Fruit fly (Drosophila melanogaster) whole organism, pupa: Measurements from ENCODE around the gene svp.

Source experiments
- CG10348 ChIP-seq: fragments of 200-800 bp; sonication (Bioruptor generic); IDR thresholded peaks from 2 replicates; pipeline ENCODE4 v1.3.6; 2022; ENCODE audit warnings: missing biosample characterization, missing genetic modification characterization
- CG12605 ChIP-seq: fragments of 200-800 bp; sonication (Bioruptor generic); IDR thresholded peaks from 2 replicates; pipeline ENCODE4 v1.3.6; 2022; ENCODE audit warnings: missing biosample characterization, missing genetic modification characterization
- CG13204 ChIP-seq: fragments of 200-800 bp; sonication (Bioruptor generic); optimal IDR thresholded peaks from 2 replicates; lab custom pipeline; 2018; ENCODE audit warnings: missing biosample characterization, mild to moderate bottlenecking, missing genetic modification characterization, moderate library complexity
- CG14655 ChIP-seq: fragments of 200-800 bp; sonication (Bioruptor generic); optimal IDR thresholded peaks from 3 replicates; lab custom pipeline; 2017; ENCODE audit warnings: mild to moderate bottlenecking, missing biosample characterization, missing genetic modification reagents, missing genetic modification characterization
- CG15710 ChIP-seq: fragments of 200-800 bp; sonication (Bioruptor generic); optimal IDR thresholded peaks from 2 replicates; lab custom pipeline; 2018; ENCODE audit warnings: missing biosample characterization, mild to moderate bottlenecking, missing genetic modification characterization, moderate library complexity
- CG17806 ChIP-seq: fragments of 200-800 bp; sonication (Bioruptor generic); optimal IDR thresholded peaks from 2 replicates; lab custom pipeline; 2018; ENCODE audit warnings: missing biosample characterization, mild to moderate bottlenecking, missing genetic modification characterization, moderate library complexity
- CG32121 ChIP-seq: fragments of 200-800 bp; sonication (Bioruptor generic); IDR thresholded peaks from 2 replicates; pipeline ENCODE4 v1.3.6; 2022; ENCODE audit warnings: missing biosample characterization, missing genetic modification characterization
- CG34367 ChIP-seq: fragments of 200-800 bp; sonication (Bioruptor generic); optimal IDR thresholded peaks from 2 replicates; lab custom pipeline; 2018; ENCODE audit warnings: missing biosample characterization, mild to moderate bottlenecking, missing genetic modification characterization
- CG4496 ChIP-seq: fragments of 200-800 bp; sonication (Bioruptor generic); IDR thresholded peaks from 3 replicates; pipeline ENCODE4 v1.3.6; 2022; ENCODE audit warnings: missing biosample characterization, missing genetic modification characterization
- CG8159 ChIP-seq: fragments of 200-800 bp; sonication (Bioruptor generic); optimal IDR thresholded peaks from 3 replicates; lab custom pipeline; 2018; ENCODE audit warnings: missing biosample characterization, mild to moderate bottlenecking, missing genetic modification characterization, moderate library complexity
- CG8301 ChIP-seq: fragments of 200-800 bp; sonication (Bioruptor generic); optimal IDR thresholded peaks from 2 replicates; lab custom pipeline; 2018; ENCODE audit warnings: missing biosample characterization, mild to moderate bottlenecking, missing genetic modification characterization
- CG9948 ChIP-seq: fragments of 200-800 bp; sonication (Bioruptor generic); optimal IDR thresholded peaks from 2 replicates; lab custom pipeline; 2018; ENCODE audit warnings: missing biosample characterization, mild to moderate bottlenecking, missing genetic modification characterization, moderate library complexity
- D1 ChIP-seq: fragments of 200-800 bp; sonication (Bioruptor generic); optimal IDR thresholded peaks from 2 replicates; lab custom pipeline; 2018; ENCODE audit warnings: missing biosample characterization, mild to moderate bottlenecking, missing genetic modification characterization, moderate library complexity
- EcR ChIP-seq: fragments of 200-800 bp; sonication (Bioruptor generic); optimal IDR thresholded peaks from 3 replicates; lab custom pipeline; 2019; ENCODE audit warnings: missing biosample characterization, missing genetic modification characterization, mild to moderate bottlenecking, moderate library complexity, missing genetic modification reagents
- Ets98B ChIP-seq: fragments of 200-800 bp; sonication (Bioruptor generic); IDR thresholded peaks from 2 replicates; pipeline ENCODE4 v1.3.6; 2022; ENCODE audit warnings: missing biosample characterization, missing genetic modification characterization
- Pif1A ChIP-seq: fragments of 200-800 bp; sonication (Bioruptor generic); optimal IDR thresholded peaks from 3 replicates; lab custom pipeline; 2016; ENCODE audit warnings: missing biosample characterization, missing genetic modification characterization
- Pif1B ChIP-seq: fragments of 200-800 bp; sonication (Bioruptor generic); optimal IDR thresholded peaks from 3 replicates; lab custom pipeline; 2016; ENCODE audit warnings: missing biosample characterization, missing genetic modification characterization
- Snoo ChIP-seq: fragments of 200-800 bp; sonication (Bioruptor generic); optimal IDR thresholded peaks from 3 replicates; lab custom pipeline; 2017; ENCODE audit warnings: missing biosample characterization, mild to moderate bottlenecking, missing genetic modification characterization, inconsistent platforms
- fd96Ca ChIP-seq: fragments of 200-800 bp; sonication (Bioruptor generic); IDR thresholded peaks from 3 replicates; pipeline ENCODE4 v1.3.6; 2022; ENCODE audit warnings: missing biosample characterization, missing genetic modification characterization
- gl ChIP-seq: fragments of 200-800 bp; sonication (Bioruptor generic); optimal IDR thresholded peaks from 2 replicates; lab custom pipeline; 2018; ENCODE audit warnings: missing biosample characterization, mild to moderate bottlenecking, missing genetic modification characterization
- rn ChIP-seq: fragments of 200-800 bp; sonication (Bioruptor generic); IDR thresholded peaks from 2 replicates; pipeline ENCODE4 v1.3.6; 2022; ENCODE audit warnings: missing biosample characterization, missing genetic modification characterization

Gene svp

dm6 chr3R:12252457-12253065 is 6.0 kb upstream of the svp start:
- TF ChIP-seq rn (GFP tag; lab: Robert Waterston, UW): no peak
- no peak for TF ChIP-seq CG15710 (tag; lab: Kevin White, UChicago)
- TF ChIP-seq Pif1A: no peak
- TF ChIP-seq CG32121 (GFP tag; lab: Robert Waterston, UW): no peak
- TF ChIP-seq D1 (tag; lab: Kevin White, UChicago): no peak
- no peak for TF ChIP-seq CG13204 (GFP tag; lab: Kevin White, UChicago)
- TF ChIP-seq CG14655 (GFP tag; lab: Kevin White, UChicago): no peak
- no peak for TF ChIP-seq Snoo (tag; lab: Kevin White, UChicago)
- no peak for TF ChIP-seq fd96Ca
- no peak for TF ChIP-seq CG8159
- no peak for TF ChIP-seq gl (tag; lab: Kevin White, UChicago)
- no peak for TF ChIP-seq CG17806 (tag; lab: Kevin White, UChicago)
- no peak for TF ChIP-seq CG34367 (tag; lab: Kevin White, UChicago)
- no peak for TF ChIP-seq Pif1B
- no peak for TF ChIP-seq CG10348
- TF ChIP-seq CG12605 (GFP tag; lab: Robert Waterston, UW): no peak
- TF ChIP-seq CG9948 (tag; lab: Kevin White, UChicago): no peak
- TF ChIP-seq, all 21 proteins: peak for 0

dm6 chr3R:12253887-12254286 is 4.7 kb upstream of the svp start, which contains the start of gene CG3942:
CG3942 (plus strand) TSS chr3R:12254187.
- TF ChIP-seq CG8159 (no peak), CG9948 (tag; lab: Kevin White, UChicago) (no peak), EcR (GFP tag; lab: Kevin White, UChicago) (no peak), CG15710 (tag; lab: Kevin White, UChicago) (no peak), CG13204 (GFP tag; lab: Kevin White, UChicago) (no peak), CG4496 (no peak), Ets98B (GFP tag; lab: Robert Waterston, UW) (no peak), Pif1A (no peak), CG8301 (tag; lab: Kevin White, UChicago) (no peak), gl (tag; lab: Kevin White, UChicago) (no peak), Snoo (tag; lab: Kevin White, UChicago) (no peak), CG34367 (tag; lab: Kevin White, UChicago) (no peak), fd96Ca (no peak)
- TF ChIP-seq, all 21 proteins: peak for 0

dm6 chr3R:12259013-12259412 is 476 bp downstream of the svp start:
- peak; percentile 30 for TF ChIP-seq EcR (GFP tag; lab: Kevin White, UChicago)
- TF ChIP-seq Snoo (tag; lab: Kevin White, UChicago): no peak

dm6 chr3R:12259819-12260218 is 1.3 kb downstream of the svp start:
- no peak for TF ChIP-seq EcR (GFP tag; lab: Kevin White, UChicago)
- TF ChIP-seq gl (tag; lab: Kevin White, UChicago): no peak
- TF ChIP-seq CG17806 (tag; lab: Kevin White, UChicago): no peak
- TF ChIP-seq CG4496: no peak
- no peak for TF ChIP-seq CG12605 (GFP tag; lab: Robert Waterston, UW)
- no peak for TF ChIP-seq Ets98B (GFP tag; lab: Robert Waterston, UW)
- no peak for TF ChIP-seq Pif1B
- TF ChIP-seq Pif1A: no peak
- no peak for TF ChIP-seq CG8159
- no peak for TF ChIP-seq CG15710 (tag; lab: Kevin White, UChicago)

dm6 chr3R:12260669-12261068 is 2.1 kb downstream of the svp start, which contains the start of gene CG44038:
CG44038 (plus strand) TSS chr3R:12260969.
- TF ChIP-seq Pif1B (no peak), CG10348 (no peak), CG17806 (tag; lab: Kevin White, UChicago) (no peak)

- no peak for TF ChIP-seq D1 (tag; lab: Kevin White, UChicago)
- TF ChIP-seq CG4496: no peak
- TF ChIP-seq CG15710 (tag; lab: Kevin White, UChicago): no peak
- TF ChIP-seq CG13204 (GFP tag; lab: Kevin White, UChicago): no peak
- no peak for TF ChIP-seq CG12605 (GFP tag; lab: Robert Waterston, UW)
- TF ChIP-seq CG9948 (tag; lab: Kevin White, UChicago): no peak
- TF ChIP-seq Pif1A: no peak
- TF ChIP-seq fd96Ca: no peak
- TF ChIP-seq CG14655 (GFP tag; lab: Kevin White, UChicago): no peak
- no peak for TF ChIP-seq CG32121 (GFP tag; lab: Robert Waterston, UW)
- TF ChIP-seq gl (tag; lab: Kevin White, UChicago): no peak
- TF ChIP-seq Snoo (tag; lab: Kevin White, UChicago): no peak
- TF ChIP-seq Ets98B (GFP tag; lab: Robert Waterston, UW): no peak
- no peak for TF ChIP-seq CG8301 (tag; lab: Kevin White, UChicago)
- TF ChIP-seq Pif1B: no peak
- no peak for TF ChIP-seq EcR (GFP tag; lab: Kevin White, UChicago)
- TF ChIP-seq CG8159: no peak
- TF ChIP-seq CG34367 (tag; lab: Kevin White, UChicago): no peak
- TF ChIP-seq, all 21 proteins: peak for 0
Measured at dm6 chr3R:12269889-12270403, 11.4 kb downstream of the svp start.
